Fruit fly (Drosophila melanogaster): ENCODE measurements around the gene lili.

DNA sequence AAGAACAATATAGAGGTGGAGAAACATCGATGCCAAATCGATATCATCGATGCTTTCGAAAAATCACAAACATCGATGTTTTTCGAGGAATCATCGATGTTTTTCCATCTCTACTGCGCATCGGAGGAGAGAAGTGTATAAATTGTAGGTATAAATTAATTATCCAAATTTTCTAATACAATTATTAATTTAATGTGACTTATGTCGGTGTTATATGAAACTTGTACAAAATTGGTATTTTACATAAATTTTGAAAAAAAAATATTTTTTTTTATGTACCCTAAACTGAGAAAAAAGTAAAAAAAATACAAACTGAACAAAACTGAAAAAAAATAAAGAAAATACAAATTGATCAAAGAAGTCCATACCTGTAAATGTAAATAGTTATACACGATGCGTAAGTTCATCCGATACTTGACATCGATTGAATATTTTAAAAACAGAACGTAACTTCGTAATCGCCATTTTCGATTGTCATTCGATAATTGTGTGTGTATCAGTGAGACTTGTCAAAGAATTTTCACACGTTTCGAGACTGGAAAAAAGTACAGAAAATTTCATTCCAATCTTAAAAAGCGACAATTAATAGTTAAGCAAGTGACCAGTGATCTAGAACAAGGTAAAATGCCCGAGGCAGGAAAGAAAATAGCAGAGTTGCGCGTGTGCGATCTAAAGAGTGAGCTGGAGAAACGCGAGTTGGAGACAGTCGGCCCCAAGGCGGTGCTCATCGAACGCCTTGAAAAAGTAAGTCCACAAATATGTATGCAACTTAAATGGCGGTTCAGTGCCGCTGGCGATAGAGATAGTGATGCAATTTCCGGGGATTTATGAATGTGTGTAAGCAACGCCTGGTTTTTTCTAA, 3.4 kb upstream of the lili start, which contains the start of the genes CG5808 and Saf-B:
- no peak for TF ChIP-seq kay (GFP tag; ENCODE audit: borderline replicate concordance)
- TF ChIP-seq Mnt (GFP tag; optimal IDR thresholded peaks at IDR 0.05), result no peak
- no peak for TF ChIP-seq CG7101 (tag; optimal IDR thresholded peaks at IDR 0.05)
- no peak for TF ChIP-seq CG5204 (GFP tag; optimal IDR thresholded peaks at IDR 0.05)
- peak; percentile 44 for TF ChIP-seq CG14711 (tag; optimal IDR thresholded peaks at IDR 0.05)
- no peak for TF ChIP-seq Clk (GFP tag; optimal IDR thresholded peaks at IDR 0.05)
- TF ChIP-seq Hr96 (GFP tag; optimal IDR thresholded peaks at IDR 0.05), result no peak
- no peak for TF ChIP-seq Crg-1 (GFP tag; optimal IDR thresholded peaks at IDR 0.05)
- no peak for TF ChIP-seq cic (GFP tag; optimal IDR thresholded peaks at IDR 0.05)
- TF ChIP-seq pad (GFP tag; optimal IDR thresholded peaks at IDR 0.05), result no peak
- TF ChIP-seq bab1 (GFP tag; optimal IDR thresholded peaks at IDR 0.05), result no peak
- peak; percentile 38 for TF ChIP-seq CG12768 (GFP tag; optimal IDR thresholded peaks at IDR 0.05)
- peak; percentile 53 for TF ChIP-seq CG1620 (GFP tag; optimal IDR thresholded peaks at IDR 0.05)

Data from whole organism, adult.